Fruit fly (Drosophila melanogaster): ENCODE measurements around the gene ush.
A peak's percentile ranks its signal among the peaks of the same experiment; 100 is the strongest.

The ush gene

DNA sequence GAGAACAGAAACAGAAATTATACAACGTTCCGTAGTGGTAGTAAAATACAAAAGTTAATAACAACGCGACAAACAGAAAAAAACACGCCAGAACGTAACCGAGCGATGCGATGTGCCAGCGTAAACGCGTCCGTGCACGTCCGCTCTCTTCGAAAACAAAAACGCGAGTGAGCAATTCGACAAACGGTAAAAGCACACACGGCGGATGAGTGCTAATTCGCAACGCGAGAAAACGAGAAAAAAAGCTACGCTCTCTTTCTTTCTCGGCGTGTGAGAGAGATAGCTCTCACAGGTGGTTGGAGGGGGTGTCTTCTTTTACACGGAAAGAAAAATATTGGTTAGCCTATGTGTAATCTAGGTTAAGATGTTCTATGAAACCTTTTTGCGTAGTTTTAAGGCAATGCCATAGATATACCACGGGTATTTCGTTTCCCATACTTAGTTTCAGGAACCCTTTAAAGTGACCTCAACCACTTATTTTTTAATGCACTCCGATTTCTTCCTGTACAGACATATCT is 3.9 kb upstream of the ush start, which contains the start of gene CG4297:
Gene CG4297, minus strand, starts transcription at position 128 of the 518 bp plus-strand sequence.
- TF ChIP-seq Crg-1 (GFP tag; optimal IDR thresholded peaks at IDR 0.05) (peak; percentile 61), bab1 (GFP tag; optimal IDR thresholded peaks at IDR 0.05) (peak; percentile 77), ovo (GFP tag; optimal IDR thresholded peaks at IDR 0.05) (peak; percentile 93), CG5204 (GFP tag; optimal IDR thresholded peaks at IDR 0.05) (peak; percentile 75), CG1620 (GFP tag; optimal IDR thresholded peaks at IDR 0.05) (peak; percentile 59), tj (GFP tag; optimal IDR thresholded peaks at IDR 0.05) (peak; percentile 59), CG7045 (GFP tag; optimal IDR thresholded peaks at IDR 0.05) (peak; percentile 87), kay (GFP tag; ENCODE audit: borderline replicate concordance) (no peak), cnc (optimal IDR thresholded peaks at IDR 0.05) (no peak), toe (GFP tag; optimal IDR thresholded peaks at IDR 0.05) (peak; percentile 81), Mnt (GFP tag; optimal IDR thresholded peaks at IDR 0.05) (peak; percentile 85), CG12768 (GFP tag; optimal IDR thresholded peaks at IDR 0.05) (peak; percentile 84), CG7101 (tag; optimal IDR thresholded peaks at IDR 0.05) (peak; percentile 78), Clk (GFP tag; optimal IDR thresholded peaks at IDR 0.05) (peak; percentile 85), CG33017 (tag; optimal IDR thresholded peaks at IDR 0.05) (peak; percentile 76), CG11617 (GFP tag; optimal IDR thresholded peaks at IDR 0.05) (peak; percentile 84), pad (GFP tag; optimal IDR thresholded peaks at IDR 0.05) (peak; percentile 85), Hr96 (GFP tag; optimal IDR thresholded peaks at IDR 0.05) (peak; percentile 82), CG14711 (tag; optimal IDR thresholded peaks at IDR 0.05) (peak; percentile 66), cic (GFP tag; optimal IDR thresholded peaks at IDR 0.05) (peak; percentile 94)

- TF ChIP-seq ovo (GFP tag; optimal IDR thresholded peaks at IDR 0.05) = no peak
- peak; percentile 90 for TF ChIP-seq kay (GFP tag; ENCODE audit: borderline replicate concordance)
These were observed 3.2 kb upstream of the ush start, which contains the start of gene MED15 for dm6 chr2L:472829-473228. TSS of gene MED15 (plus strand) at chr2L:473013.

- no peak for TF ChIP-seq Crg-1 (GFP tag; optimal IDR thresholded peaks at IDR 0.05)
- no peak for TF ChIP-seq CG11617 (GFP tag; optimal IDR thresholded peaks at IDR 0.05)
- no peak for TF ChIP-seq Mnt (GFP tag; optimal IDR thresholded peaks at IDR 0.05)
- TF ChIP-seq bab1 (GFP tag; optimal IDR thresholded peaks at IDR 0.05) = no peak
- no peak for TF ChIP-seq tj (GFP tag; optimal IDR thresholded peaks at IDR 0.05)
- TF ChIP-seq cnc (optimal IDR thresholded peaks at IDR 0.05) = no peak
- no peak for TF ChIP-seq toe (GFP tag; optimal IDR thresholded peaks at IDR 0.05)
- no peak for TF ChIP-seq CG7045 (GFP tag; optimal IDR thresholded peaks at IDR 0.05)
- TF ChIP-seq CG12768 (GFP tag; optimal IDR thresholded peaks at IDR 0.05) = no peak
- no peak for TF ChIP-seq cic (GFP tag; optimal IDR thresholded peaks at IDR 0.05)
- no peak for TF ChIP-seq CG7101 (tag; optimal IDR thresholded peaks at IDR 0.05)
- TF ChIP-seq CG14711 (tag; optimal IDR thresholded peaks at IDR 0.05) = no peak
- no peak for TF ChIP-seq Clk (GFP tag; optimal IDR thresholded peaks at IDR 0.05)
- TF ChIP-seq CG33017 (tag; optimal IDR thresholded peaks at IDR 0.05) = no peak
These were observed 2.2 kb downstream of the ush start for dm6 chr2L:478173-478572.

- TF ChIP-seq CG12768 (GFP tag; optimal IDR thresholded peaks at IDR 0.05) (peak; percentile 99), Clk (GFP tag; optimal IDR thresholded peaks at IDR 0.05) (peak; percentile 84), CG1620 (GFP tag; optimal IDR thresholded peaks at IDR 0.05) (peak; percentile 54), ovo (GFP tag; optimal IDR thresholded peaks at IDR 0.05) (peak; percentile 80), CG33017 (tag; optimal IDR thresholded peaks at IDR 0.05) (peak; percentile 89), toe (GFP tag; optimal IDR thresholded peaks at IDR 0.05) (peak; percentile 92), CG7101 (tag; optimal IDR thresholded peaks at IDR 0.05) (peak; percentile 61), CG11617 (GFP tag; optimal IDR thresholded peaks at IDR 0.05) (peak; percentile 83), CG5204 (GFP tag; optimal IDR thresholded peaks at IDR 0.05) (peak; percentile 81), cic (GFP tag; optimal IDR thresholded peaks at IDR 0.05) (peak; percentile 88), pad (GFP tag; optimal IDR thresholded peaks at IDR 0.05) (peak; percentile 66), Crg-1 (GFP tag; optimal IDR thresholded peaks at IDR 0.05) (peak; percentile 32), Hr96 (GFP tag; optimal IDR thresholded peaks at IDR 0.05) (peak; percentile 97), kay (GFP tag; ENCODE audit: borderline replicate concordance) (peak; percentile 99), Mnt (GFP tag; optimal IDR thresholded peaks at IDR 0.05) (peak; percentile 94), cnc (optimal IDR thresholded peaks at IDR 0.05) (peak in 1 of 2 experiments; percentile 28), CG14711 (tag; optimal IDR thresholded peaks at IDR 0.05) (peak; percentile 2), CG7045 (GFP tag; optimal IDR thresholded peaks at IDR 0.05) (peak; percentile 85), tj (GFP tag; optimal IDR thresholded peaks at IDR 0.05) (peak; percentile 82), bab1 (GFP tag; optimal IDR thresholded peaks at IDR 0.05) (peak; percentile 41)
These were observed 2.9 kb downstream of the ush start for dm6 chr2L:478749-479482.

DNA sequence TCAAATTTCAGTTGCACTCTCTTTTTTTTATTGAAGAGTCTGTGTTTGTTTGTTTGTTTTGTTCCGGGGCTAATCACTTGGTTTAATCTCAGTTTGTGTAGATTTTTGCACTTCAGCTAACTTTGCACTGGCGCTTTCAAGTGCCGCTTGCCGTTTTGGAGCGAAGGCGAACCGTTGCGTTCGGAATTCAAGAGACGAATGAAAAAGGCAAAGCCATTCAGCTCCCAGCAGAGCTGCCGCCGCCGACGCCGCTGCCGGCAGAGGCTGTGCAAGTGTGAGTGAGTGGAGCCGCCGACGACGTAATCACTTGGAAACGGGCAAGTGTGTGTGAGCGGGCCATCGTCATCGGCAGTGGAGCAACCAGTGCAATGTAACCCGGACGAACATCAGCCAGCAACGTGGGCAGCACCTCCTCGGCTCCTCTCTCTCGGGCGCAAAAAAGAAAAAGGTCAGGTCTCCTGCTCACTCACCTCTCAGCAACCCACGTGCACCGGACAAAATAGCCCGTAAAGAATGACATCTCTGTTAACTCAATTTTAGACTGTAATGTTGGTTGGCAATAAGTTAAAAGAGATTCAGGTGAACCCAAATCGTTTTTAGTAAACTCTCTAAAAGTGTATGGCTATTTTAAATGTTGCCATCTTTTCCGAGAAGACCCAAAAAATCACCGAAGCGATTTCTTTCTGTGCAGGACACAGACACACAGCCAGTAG is 3.6 kb downstream of the ush start, which contains the start of gene cbt:
Gene cbt, minus strand, starts transcription at position 206 of the 713 bp plus-strand sequence.
- peak; percentile 96 for TF ChIP-seq CG5204 (GFP tag; optimal IDR thresholded peaks at IDR 0.05)
- TF ChIP-seq CG33017 (tag; optimal IDR thresholded peaks at IDR 0.05) = peak; percentile 95
- peak; percentile 92 for TF ChIP-seq CG14711 (tag; optimal IDR thresholded peaks at IDR 0.05)
- TF ChIP-seq CG12768 (GFP tag; optimal IDR thresholded peaks at IDR 0.05) = peak; percentile 97
- peak; percentile 71 for TF ChIP-seq ovo (GFP tag; optimal IDR thresholded peaks at IDR 0.05)
- TF ChIP-seq CG7045 (GFP tag; optimal IDR thresholded peaks at IDR 0.05) = peak; percentile 95
- peak; percentile 99 for TF ChIP-seq kay (GFP tag; ENCODE audit: borderline replicate concordance)
- TF ChIP-seq Mnt (GFP tag; optimal IDR thresholded peaks at IDR 0.05) = peak; percentile 92
- TF ChIP-seq bab1 (GFP tag; optimal IDR thresholded peaks at IDR 0.05) = peak; percentile 91
- TF ChIP-seq cnc (optimal IDR thresholded peaks at IDR 0.05) = no peak
- peak; percentile 92 for TF ChIP-seq Clk (GFP tag; optimal IDR thresholded peaks at IDR 0.05)
- peak; percentile 84 for TF ChIP-seq CG1620 (GFP tag; optimal IDR thresholded peaks at IDR 0.05)
- TF ChIP-seq CG11617 (GFP tag; optimal IDR thresholded peaks at IDR 0.05) = peak; percentile 95
- peak; percentile 98 for TF ChIP-seq Hr96 (GFP tag; optimal IDR thresholded peaks at IDR 0.05)
- TF ChIP-seq toe (GFP tag; optimal IDR thresholded peaks at IDR 0.05) = peak; percentile 94
- peak; percentile 97 for TF ChIP-seq CG7101 (tag; optimal IDR thresholded peaks at IDR 0.05)
- peak; percentile 74 for TF ChIP-seq tj (GFP tag; optimal IDR thresholded peaks at IDR 0.05)
- TF ChIP-seq pad (GFP tag; optimal IDR thresholded peaks at IDR 0.05) = peak; percentile 82
- TF ChIP-seq cic (GFP tag; optimal IDR thresholded peaks at IDR 0.05) = peak; percentile 57
- peak; percentile 88 for TF ChIP-seq Crg-1 (GFP tag; optimal IDR thresholded peaks at IDR 0.05)

All from whole organism, adult.